Worm (Caenorhabditis elegans): ENCODE measurements around the gene mab-10.

DNA sequence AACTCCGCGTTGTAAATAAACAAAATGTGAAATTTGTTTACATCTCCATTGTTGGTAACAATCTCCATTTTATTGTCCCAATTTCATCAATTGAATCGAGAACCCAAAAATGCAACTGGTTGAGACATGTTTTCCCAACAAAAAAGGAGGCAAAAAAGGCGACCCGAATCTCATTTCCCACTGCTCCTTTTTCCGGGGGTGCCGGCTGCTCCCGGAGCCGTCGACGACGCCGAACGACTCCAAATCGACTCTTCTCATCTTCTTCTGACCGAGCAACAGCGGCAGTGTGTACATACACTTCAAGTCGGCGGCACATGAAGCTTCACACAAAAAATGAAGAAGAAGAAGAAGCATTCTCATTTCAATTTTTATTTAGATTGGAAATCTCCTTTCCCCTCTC is 38.6 kb downstream of the mab-10 start:
- TF ChIP-seq nhr-237 (tag; optimal IDR thresholded peaks at IDR 0.05) (no peak), lin-13 (GFP tag; optimal IDR thresholded peaks at IDR 0.05) (no peak), nhr-20 (tag; optimal IDR thresholded peaks at IDR 0.05) (no peak), nhr-90 (tag; optimal IDR thresholded peaks at IDR 0.05; ENCODE audit: poor library complexity) (no peak), pag-3 (tag; optimal IDR thresholded peaks at IDR 0.05; ENCODE audit: borderline replicate concordance, insufficient read depth) (no peak), efl-3 (GFP tag; optimal IDR thresholded peaks at IDR 0.05) (no peak), unc-62 (GFP tag; optimal IDR thresholded peaks at IDR 0.05) (no peak), blmp-1 (tag; optimal IDR thresholded peaks at IDR 0.05) (no peak)

Measured in whole organism, L1 larva.